Fruit fly (Drosophila melanogaster) whole organism, wandering third instar larva: ENCODE measurements around the gene CG42359.
A peak's percentile ranks its signal among the peaks of the same experiment; 100 is the strongest.

Experiments
- Abd-B ChIP-seq: fragments of >200 bp; optimal IDR thresholded peaks from 2 replicates; lab custom pipeline; 2017; ENCODE audit warnings: missing biosample characterization, missing genetic modification characterization
- CG32264 ChIP-seq: fragments of 200-800 bp; sonication (Bioruptor generic); optimal IDR thresholded peaks from 2 replicates; lab custom pipeline; 2016; ENCODE audit warnings: missing biosample characterization, missing genetic modification characterization
- CG9705 ChIP-seq: fragments of 200-800 bp; sonication (Bioruptor generic); optimal IDR thresholded peaks from 2 replicates; lab custom pipeline; 2018; ENCODE audit warnings: missing biosample characterization, mild to moderate bottlenecking, missing genetic modification characterization
- CrebA ChIP-seq: fragments of 200-800 bp; sonication (Bioruptor generic); optimal IDR thresholded peaks from 2 replicates; lab custom pipeline; 2016; ENCODE audit warnings: missing biosample characterization, mild to moderate bottlenecking, missing genetic modification characterization, borderline replicate concordance
- Dfd ChIP-seq: fragments of >200 bp; optimal IDR thresholded peaks from 2 replicates; lab custom pipeline; 2017; ENCODE audit warnings: missing biosample characterization, missing genetic modification characterization
- Dif ChIP-seq: fragments of 200-275, 200-300 bp; sonication (Bioruptor generic); optimal IDR thresholded peaks from 2 replicates; lab custom pipeline; 2018; ENCODE audit warnings: missing biosample characterization, missing genetic modification characterization; ENCODE audit not compliant: partially characterized antibody
- GATAd ChIP-seq: sonication (Bioruptor generic); optimal IDR thresholded peaks from 2 replicates; lab custom pipeline; 2016; ENCODE audit warnings: missing biosample characterization, missing genetic modification characterization
- HLH106 ChIP-seq: fragments of 200-800 bp; optimal IDR thresholded peaks from 3 replicates; lab custom pipeline; 2019; ENCODE audit warnings: missing biosample characterization, mild to moderate bottlenecking, missing genetic modification characterization, moderate library complexity
- Hnf4 ChIP-seq: fragments of 200-800 bp; sonication (Bioruptor generic); optimal IDR thresholded peaks from 2 replicates; lab custom pipeline; 2016; ENCODE audit warnings: missing biosample characterization, mild to moderate bottlenecking, missing genetic modification characterization
- Hr78 ChIP-seq: fragments of >200 bp; optimal IDR thresholded peaks from 2 replicates; lab custom pipeline; 2017; ENCODE audit warnings: missing biosample characterization, missing genetic modification characterization
- Hr83 ChIP-seq: fragments of 200-300 bp; sonication (Bioruptor generic); optimal IDR thresholded peaks from 2 replicates; lab custom pipeline; 2016; ENCODE audit warnings: missing biosample characterization, mild to moderate bottlenecking, missing genetic modification characterization, moderate library complexity; ENCODE audit not compliant: poor library complexity, severe bottlenecking
- Jra ChIP-seq: sonication (Bioruptor generic); optimal IDR thresholded peaks from 2 replicates; lab custom pipeline; 2016; ENCODE audit warnings: missing biosample characterization, missing genetic modification characterization
- Mio ChIP-seq: sonication (Bioruptor generic); optimal IDR thresholded peaks from 2 replicates; lab custom pipeline; 2016; ENCODE audit warnings: missing biosample characterization, missing genetic modification characterization
- Myc ChIP-seq: fragments of >200 bp; optimal IDR thresholded peaks from 2 replicates; lab custom pipeline; 2017
- N ChIP-seq: fragments of >200 bp; optimal IDR thresholded peaks from 2 replicates; lab custom pipeline; 2018; ENCODE audit warnings: missing biosample characterization, missing external identifiers, missing genetic modification characterization
- OdsH ChIP-seq: fragments of 200-800 bp; sonication (Bioruptor generic); optimal IDR thresholded peaks from 2 replicates; lab custom pipeline; 2016; ENCODE audit warnings: missing biosample characterization, mild to moderate bottlenecking, missing genetic modification characterization
- Rel ChIP-seq, 2 experiments: fragments of 200-800 bp; sonication (Bioruptor generic) in 1 of 2; optimal IDR thresholded peaks; 2 replicates in 1 of 2; 3 replicates in 1 of 2; lab custom pipeline; 2016 to 2019; ENCODE audit warnings: mild to moderate bottlenecking in 2 of 2, missing biosample characterization in 2 of 2, missing genetic modification characterization in 2 of 2, moderate library complexity in 1 of 2
- Sp1 ChIP-seq: fragments of 200-800 bp; sonication (Bioruptor generic); optimal IDR thresholded peaks from 3 replicates; lab custom pipeline; 2019; ENCODE audit warnings: missing biosample characterization, mild to moderate bottlenecking, missing genetic modification characterization, moderate library complexity
- Vsx2 ChIP-seq: fragments of 200-300, 225-300 bp; sonication (Bioruptor generic); optimal IDR thresholded peaks from 2 replicates; lab custom pipeline; 2018; ENCODE audit warnings: missing biosample characterization, missing genetic modification characterization; ENCODE audit not compliant: partially characterized antibody
- br ChIP-seq: fragments of 200-800 bp; sonication (Bioruptor generic); optimal IDR thresholded peaks from 2 replicates; lab custom pipeline; 2016; ENCODE audit warnings: missing biosample characterization, missing genetic modification characterization
- brk ChIP-seq: fragments of 200-800 bp; sonication (Bioruptor generic); optimal IDR thresholded peaks from 2 replicates; lab custom pipeline; 2016; ENCODE audit warnings: missing biosample characterization, mild to moderate bottlenecking, missing genetic modification characterization
- dl ChIP-seq, 2 experiments: fragments of 175-275, 200-275 bp in 1 of 2; fragments of 200-275 bp in 1 of 2; sonication (Bioruptor generic); optimal IDR thresholded peaks; lab custom pipeline; 2018; ENCODE audit warnings: mild to moderate bottlenecking in 2 of 2, missing biosample characterization in 2 of 2, missing genetic modification characterization in 2 of 2, moderate library complexity in 2 of 2; ENCODE audit not compliant: partially characterized antibody in 2 of 2, insufficient read depth in 1 of 2
- dmrt93B ChIP-seq: fragments of 200-800 bp; sonication (Bioruptor generic); optimal IDR thresholded peaks from 2 replicates; lab custom pipeline; 2018; ENCODE audit warnings: missing biosample characterization, mild to moderate bottlenecking, missing genetic modification characterization
- dsf ChIP-seq: sonication (Bioruptor generic); optimal IDR thresholded peaks from 2 replicates; lab custom pipeline; 2016; ENCODE audit warnings: missing biosample characterization, missing genetic modification characterization, borderline replicate concordance
- ey ChIP-seq: fragments of 200-800 bp; sonication (Bioruptor generic); optimal IDR thresholded peaks from 2 replicates; lab custom pipeline; 2016; ENCODE audit warnings: missing biosample characterization, missing genetic modification characterization
- foxo ChIP-seq, 2 experiments: fragments of 200-800 bp; sonication (Bioruptor generic); optimal IDR thresholded peaks; 2 replicates in 1 of 2; 3 replicates in 1 of 2; lab custom pipeline; 2016 to 2017; ENCODE audit warnings: missing biosample characterization in 2 of 2, missing genetic modification characterization in 2 of 2
- fru ChIP-seq: fragments of 200-800 bp; sonication (Bioruptor generic); optimal IDR thresholded peaks from 3 replicates; lab custom pipeline; 2016; ENCODE audit warnings: missing biosample characterization, mild to moderate bottlenecking, missing genetic modification characterization
- h ChIP-seq: fragments of 200-800 bp; sonication (Bioruptor generic); optimal IDR thresholded peaks from 3 replicates; lab custom pipeline; 2016; ENCODE audit warnings: missing biosample characterization, mild to moderate bottlenecking, missing genetic modification characterization
- jim ChIP-seq: fragments of 175-275, 200-325 bp; sonication (Bioruptor generic); optimal IDR thresholded peaks from 2 replicates; lab custom pipeline; 2016; ENCODE audit warnings: missing biosample characterization, mild to moderate bottlenecking, missing genetic modification characterization
- lola ChIP-seq: fragments of >200 bp; optimal IDR thresholded peaks from 2 replicates; lab custom pipeline; 2017; ENCODE audit warnings: missing biosample characterization, missing genetic modification characterization
- pan ChIP-seq: fragments of >200 bp; optimal IDR thresholded peaks from 2 replicates; lab custom pipeline; 2017
- psq ChIP-seq: fragments of 200-800 bp; sonication (Bioruptor generic); optimal IDR thresholded peaks from 3 replicates; lab custom pipeline; 2017; ENCODE audit warnings: missing biosample characterization, mild to moderate bottlenecking, missing genetic modification characterization, moderate library complexity
- rgr ChIP-seq: fragments of 200-800 bp; sonication (Bioruptor generic); optimal IDR thresholded peaks from 3 replicates; lab custom pipeline; 2016; ENCODE audit warnings: missing biosample characterization, mild to moderate bottlenecking, missing genetic modification characterization
- sage ChIP-seq: fragments of 200-800 bp; sonication (Bioruptor generic); optimal IDR thresholded peaks from 2 replicates; lab custom pipeline; 2016; ENCODE audit warnings: missing biosample characterization, mild to moderate bottlenecking, missing genetic modification characterization
- sv ChIP-seq: fragments of 200-800 bp; sonication (Bioruptor generic); optimal IDR thresholded peaks from 3 replicates; lab custom pipeline; 2016; ENCODE audit warnings: missing biosample characterization, missing genetic modification characterization
- tai ChIP-seq: sonication (Bioruptor generic); optimal IDR thresholded peaks from 2 replicates; lab custom pipeline; 2016; ENCODE audit warnings: missing biosample characterization, missing genetic modification characterization
- usp ChIP-seq: fragments of >200 bp; optimal IDR thresholded peaks from 2 replicates; lab custom pipeline; 2017; ENCODE audit warnings: missing biosample characterization, missing genetic modification characterization
- woc ChIP-seq: sonication (Bioruptor generic); optimal IDR thresholded peaks from 2 replicates; lab custom pipeline; 2016; ENCODE audit warnings: missing biosample characterization, mild to moderate bottlenecking, missing genetic modification characterization

CG42359 gene

dm6 chr3R:19150856-19151651 is 11.0 kb downstream of the CG42359 start:
- TF ChIP-seq fru (GFP tag; lab: Kevin White, UChicago) (peak; percentile 81), h (GFP tag; lab: Kevin White, UChicago) (no peak)

- TF ChIP-seq N (GFP tag; lab: Kevin White, UChicago) (no peak), Jra (GFP tag; lab: Kevin White, UChicago) (peak; percentile 66), lola (GFP tag; lab: Kevin White, UChicago) (no peak), CG9705 (GFP tag; lab: Kevin White, UChicago) (peak; percentile 79), dmrt93B (GFP tag; lab: Kevin White, UChicago) (peak; percentile 78), br (GFP tag; lab: Kevin White, UChicago) (peak; percentile 77), Rel (GFP tag; optimal IDR thresholded peaks at IDR 0.05; lab: Kevin White, UChicago) (no peak), Rel (tag; optimal IDR thresholded peaks at IDR 0.05; lab: Kevin White, UChicago) (no peak), woc (peak; percentile 66), tai (GFP tag; lab: Kevin White, UChicago) (peak; percentile 76), GATAd (GFP tag; lab: Kevin White, UChicago) (no peak), Mio (no peak), Myc (lab: Kevin White, UChicago) (peak; percentile 69), pan (no peak), usp (GFP tag; lab: Kevin White, UChicago) (no peak), foxo (GFP tag; optimal IDR thresholded peaks at IDR 0.05; lab: Kevin White, UChicago) (peak in 1 of 2 experiments; percentile 76), dsf (GFP tag; lab: Kevin White, UChicago) (no peak), HLH106 (tag; lab: Kevin White, UChicago) (peak; percentile 70), brk (peak; percentile 51), CG32264 (GFP tag; lab: Kevin White, UChicago) (peak; percentile 4), Hr83 (GFP tag; lab: Kevin White, UChicago) (peak; percentile 22), dl (GFP tag; optimal IDR thresholded peaks at IDR 0.05; lab: Kevin White, UChicago; ENCODE audit: insufficient read depth in 1 of 2, partially characterized antibody in 2 of 2) (peak in 1 of 2 experiments; percentile 79), Vsx2 (GFP tag; lab: Kevin White, UChicago) (peak; percentile 76), Sp1 (GFP tag; lab: Kevin White, UChicago) (peak; percentile 57), Dfd (GFP tag; lab: Kevin White, UChicago) (no peak), jim (peak; percentile 62), Dif (GFP tag; lab: Kevin White, UChicago) (peak; percentile 85), Hr78 (no peak), sage (no peak), rgr (GFP tag; lab: Kevin White, UChicago) (peak; percentile 65), sv (GFP tag; lab: Kevin White, UChicago) (peak; percentile 57), OdsH (GFP tag; lab: Kevin White, UChicago) (peak; percentile 71), Hnf4 (GFP tag; lab: Kevin White, UChicago) (peak; percentile 95), Abd-B (GFP tag; lab: Kevin White, UChicago) (no peak), fru (GFP tag; lab: Kevin White, UChicago) (peak; percentile 71), CrebA (GFP tag; lab: Kevin White, UChicago) (no peak), ey (peak; percentile 63), psq (GFP tag; lab: Kevin White, UChicago) (peak; percentile 51), h (GFP tag; lab: Kevin White, UChicago) (peak; percentile 85)
These were observed 14.4 kb downstream of the CG42359 start, which contains the start of gene Ppcs for dm6 chr3R:19147511-19148239. Gene Ppcs (minus strand): TSS chr3R:19147910.
